Fruit fly (Drosophila melanogaster) whole organism, prepupa: Measurements from ENCODE around the gene CG11811.

Experiments used
- Blimp-1 ChIP-seq: fragments of 200-800 bp; sonication (Bioruptor generic); optimal IDR thresholded peaks from 3 replicates; lab custom pipeline; 2017; ENCODE audit warnings: missing biosample characterization, missing genetic modification characterization, mild to moderate bottlenecking, moderate library complexity, missing genetic modification reagents
- CG10631 ChIP-seq: fragments of 200-800 bp; sonication (Bioruptor generic); optimal IDR thresholded peaks from 2 replicates; lab custom pipeline; 2016; ENCODE audit warnings: missing biosample characterization, missing genetic modification characterization
- CG10669 ChIP-seq: fragments of 200-800 bp; sonication (Bioruptor generic); optimal IDR thresholded peaks from 3 replicates; lab custom pipeline; 2018; ENCODE audit warnings: missing biosample characterization, mild to moderate bottlenecking, missing genetic modification characterization, moderate library complexity
- CG11294 ChIP-seq: fragments of 200-800 bp; sonication (Bioruptor generic); IDR thresholded peaks from 2 replicates; pipeline ENCODE4 v1.3.6; 2022; ENCODE audit warnings: missing biosample characterization, missing genetic modification characterization
- CG11902 ChIP-seq: fragments of 200-800 bp; sonication (Bioruptor generic); optimal IDR thresholded peaks from 3 replicates; lab custom pipeline; 2016; ENCODE audit warnings: missing biosample characterization, missing genetic modification characterization
- CG15336 ChIP-seq: fragments of 200-800 bp; sonication (Bioruptor generic); IDR thresholded peaks from 2 replicates; pipeline ENCODE4 v1.3.6; 2022; ENCODE audit warnings: missing biosample characterization, missing genetic modification characterization
- CG1621 ChIP-seq: fragments of 200-800 bp; sonication (Bioruptor generic); optimal IDR thresholded peaks from 3 replicates; lab custom pipeline; 2018; ENCODE audit warnings: missing biosample characterization, mild to moderate bottlenecking, missing genetic modification characterization
- CG16779 ChIP-seq: fragments of 200-800 bp; sonication (Bioruptor generic); optimal IDR thresholded peaks from 3 replicates; lab custom pipeline; 2017; ENCODE audit warnings: missing biosample characterization, mild to moderate bottlenecking, missing genetic modification characterization
- CG3032 ChIP-seq: fragments of 200-800 bp; optimal IDR thresholded peaks from 2 replicates; lab custom pipeline; 2019; ENCODE audit warnings: missing biosample characterization, mild to moderate bottlenecking, missing genetic modification characterization, moderate library complexity
- CG31627 ChIP-seq: fragments of 200-800 bp; sonication (Bioruptor generic); optimal IDR thresholded peaks from 3 replicates; lab custom pipeline; 2016; ENCODE audit warnings: missing biosample characterization, missing genetic modification characterization
- CG32006 ChIP-seq: fragments of 200-800 bp; sonication (Bioruptor generic); optimal IDR thresholded peaks from 3 replicates; lab custom pipeline; 2017; ENCODE audit warnings: missing biosample characterization, mild to moderate bottlenecking, missing genetic modification characterization
- CG34406 ChIP-seq: fragments of 200-800 bp; sonication (Bioruptor generic); optimal IDR thresholded peaks from 3 replicates; lab custom pipeline; 2016; ENCODE audit warnings: missing biosample characterization, missing genetic modification characterization
- CG3919 ChIP-seq: fragments of 200-800 bp; sonication (Bioruptor generic); optimal IDR thresholded peaks from 3 replicates; lab custom pipeline; 2016; ENCODE audit warnings: missing biosample characterization, missing genetic modification characterization
- CG4318 ChIP-seq: fragments of 200-800 bp; sonication (Bioruptor generic); optimal IDR thresholded peaks from 3 replicates; lab custom pipeline; 2017; ENCODE audit warnings: missing biosample characterization, mild to moderate bottlenecking, missing genetic modification characterization
- CG6163 ChIP-seq: fragments of 200-800 bp; sonication (Bioruptor generic); IDR thresholded peaks from 3 replicates; pipeline ENCODE4 v1.3.6; 2022; ENCODE audit warnings: missing biosample characterization, missing genetic modification characterization
- CG6276 ChIP-seq: fragments of 200-800 bp; sonication (Bioruptor generic); optimal IDR thresholded peaks from 2 replicates; lab custom pipeline; 2017; ENCODE audit warnings: missing biosample characterization, mild to moderate bottlenecking, missing genetic modification characterization
- CG6792 ChIP-seq: fragments of 200-800 bp; sonication (Bioruptor generic); optimal IDR thresholded peaks from 3 replicates; lab custom pipeline; 2016; ENCODE audit warnings: missing biosample characterization, missing genetic modification characterization
- CG6854 ChIP-seq: fragments of 200-800 bp; sonication (Bioruptor generic); optimal IDR thresholded peaks from 2 replicates; lab custom pipeline; 2017; ENCODE audit warnings: missing biosample characterization, mild to moderate bottlenecking, missing genetic modification characterization
- CG8319 ChIP-seq: fragments of 200-800 bp; sonication (Bioruptor generic); optimal IDR thresholded peaks from 3 replicates; lab custom pipeline; 2016; ENCODE audit warnings: missing biosample characterization, missing genetic modification characterization
- CG8632 ChIP-seq: fragments of 200-800 bp; sonication (Bioruptor generic); optimal IDR thresholded peaks from 3 replicates; lab custom pipeline; 2016; ENCODE audit warnings: missing biosample characterization, missing genetic modification characterization
- Eip75B ChIP-seq: fragments of 200-800 bp; sonication (Bioruptor generic); optimal IDR thresholded peaks from 3 replicates; lab custom pipeline; 2016; ENCODE audit warnings: missing biosample characterization, missing genetic modification characterization
- Eip78C ChIP-seq: fragments of 200-800 bp; sonication (Bioruptor generic); peaks from one replicate; lab custom pipeline; 2016; ENCODE audit warnings: missing biosample characterization, missing genetic modification characterization
- Eip93F ChIP-seq: fragments of 200-800 bp; sonication (Bioruptor generic); optimal IDR thresholded peaks from 2 replicates; lab custom pipeline; 2016; ENCODE audit warnings: missing biosample characterization, mild to moderate bottlenecking, missing genetic modification characterization
- Ets96B ChIP-seq: fragments of 200-800 bp; optimal IDR thresholded peaks from 2 replicates; lab custom pipeline; 2019; ENCODE audit warnings: missing biosample characterization, mild to moderate bottlenecking, missing genetic modification characterization, moderate library complexity
- Gug ChIP-seq: fragments of 200-800 bp; sonication (Bioruptor generic); IDR thresholded peaks from 2 replicates; pipeline ENCODE4 v1.3.6; 2022; ENCODE audit warnings: missing biosample characterization, missing genetic modification characterization
- Hr38 ChIP-seq: sonication (Bioruptor generic); optimal IDR thresholded peaks from 2 replicates; lab custom pipeline; 2016; ENCODE audit warnings: missing biosample characterization, missing genetic modification characterization
- Hr4 ChIP-seq: fragments of 200-800 bp; sonication (Bioruptor generic); optimal IDR thresholded peaks from 3 replicates; lab custom pipeline; 2016; ENCODE audit warnings: missing biosample characterization, missing genetic modification characterization
- Lpt ChIP-seq: fragments of 200-800 bp; sonication (Bioruptor generic); optimal IDR thresholded peaks from 3 replicates; lab custom pipeline; 2016; ENCODE audit warnings: missing biosample characterization, missing genetic modification characterization
- OdsH ChIP-seq: fragments of 200-800 bp; sonication (Bioruptor generic); optimal IDR thresholded peaks from 3 replicates; lab custom pipeline; 2016; ENCODE audit warnings: missing biosample characterization, missing genetic modification characterization
- Sox102F ChIP-seq: fragments of 200-800 bp; sonication (Bioruptor generic); optimal IDR thresholded peaks from 2 replicates; lab custom pipeline; 2016; ENCODE audit warnings: missing biosample characterization, mild to moderate bottlenecking, missing genetic modification characterization
- Sox14 ChIP-seq: fragments of 200-800 bp; sonication (Bioruptor generic); optimal IDR thresholded peaks from 3 replicates; lab custom pipeline; 2016; ENCODE audit warnings: missing biosample characterization, missing genetic modification characterization
- achi ChIP-seq: fragments of 200-800 bp; sonication (Bioruptor generic); optimal IDR thresholded peaks from 3 replicates; lab custom pipeline; 2016; ENCODE audit warnings: missing biosample characterization, missing genetic modification characterization
- acj6 ChIP-seq: fragments of 200-800 bp; sonication (Bioruptor generic); optimal IDR thresholded peaks from 3 replicates; lab custom pipeline; 2016; ENCODE audit warnings: missing biosample characterization, missing genetic modification characterization
- cyc ChIP-seq: fragments of 200-800 bp; sonication (Bioruptor generic); optimal IDR thresholded peaks from 3 replicates; lab custom pipeline; 2016; ENCODE audit warnings: missing biosample characterization, missing genetic modification characterization
- dac ChIP-seq: fragments of 200-800 bp; sonication (Bioruptor generic); optimal IDR thresholded peaks from 2 replicates; lab custom pipeline; 2017; ENCODE audit warnings: missing biosample characterization, mild to moderate bottlenecking, missing genetic modification characterization
- dsx ChIP-seq: fragments of 200-800 bp; optimal IDR thresholded peaks from 3 replicates; lab custom pipeline; 2019; ENCODE audit warnings: missing biosample characterization, mild to moderate bottlenecking, missing genetic modification characterization, moderate library complexity; ENCODE audit not compliant: poor library complexity, severe bottlenecking
- fd59A ChIP-seq: fragments of 200-800 bp; sonication (Bioruptor generic); optimal IDR thresholded peaks from 2 replicates; lab custom pipeline; 2017; ENCODE audit warnings: missing biosample characterization, mild to moderate bottlenecking, missing genetic modification characterization, missing genetic modification reagents
- fd85E ChIP-seq: fragments of 200-800 bp; sonication (Bioruptor generic); optimal IDR thresholded peaks from 3 replicates; lab custom pipeline; 2016; ENCODE audit warnings: missing biosample characterization, missing genetic modification characterization
- fkh ChIP-seq: fragments of 200-800 bp; sonication (Bioruptor generic); optimal IDR thresholded peaks from 3 replicates; lab custom pipeline; 2017; ENCODE audit warnings: missing biosample characterization, mild to moderate bottlenecking, missing genetic modification characterization, moderate library complexity
- lz ChIP-seq: fragments of 200-800 bp; sonication (Bioruptor generic); optimal IDR thresholded peaks from 3 replicates; lab custom pipeline; 2016; ENCODE audit warnings: missing biosample characterization, missing genetic modification characterization
- net ChIP-seq: fragments of 200-800 bp; sonication (Bioruptor generic); optimal IDR thresholded peaks from 3 replicates; lab custom pipeline; 2016; ENCODE audit warnings: missing biosample characterization, missing genetic modification characterization
- pdm3 ChIP-seq: fragments of 200-800 bp; sonication (Bioruptor generic); optimal IDR thresholded peaks from 3 replicates; lab custom pipeline; 2016; ENCODE audit warnings: missing biosample characterization, missing genetic modification characterization
- salr ChIP-seq, 2 experiments: fragments of 200-800 bp; sonication (Bioruptor generic); optimal IDR thresholded peaks; 3 replicates each; lab custom pipeline; 2016 to 2018; ENCODE audit warnings: missing biosample characterization in 2 of 2, missing genetic modification characterization in 2 of 2, mild to moderate bottlenecking in 1 of 2
- spab ChIP-seq: fragments of 200-800 bp; sonication (Bioruptor generic); optimal IDR thresholded peaks from 2 replicates; lab custom pipeline; 2017; ENCODE audit warnings: missing biosample characterization, mild to moderate bottlenecking, missing genetic modification characterization, missing genetic modification reagents
- svp ChIP-seq: fragments of 200-800 bp; sonication (Bioruptor generic); peaks from one replicate; lab custom pipeline; 2016; ENCODE audit warnings: missing biosample characterization, missing genetic modification characterization
- topi ChIP-seq: fragments of 200-800 bp; sonication (Bioruptor generic); optimal IDR thresholded peaks from 3 replicates; lab custom pipeline; 2016; ENCODE audit warnings: missing biosample characterization, missing genetic modification characterization
- vri ChIP-seq: fragments of 200-800 bp; sonication (Bioruptor generic); optimal IDR thresholded peaks from 3 replicates; lab custom pipeline; 2016; ENCODE audit warnings: missing biosample characterization, mild to moderate bottlenecking, missing genetic modification characterization

The CG11811 gene

dm6 chr3L:10735095-10735494, 44.3 kb downstream of the CG11811 start (continued):
- TF ChIP-seq lz, result no peak
- TF ChIP-seq CG6854 (GFP tag; lab: Kevin White, UChicago), result no peak
- peak; percentile 25 for TF ChIP-seq CG6276 (GFP tag; lab: Kevin White, UChicago)
- peak; percentile 60 for TF ChIP-seq OdsH (GFP tag; lab: Kevin White, UChicago)
- TF ChIP-seq net (GFP tag; lab: Kevin White, UChicago), result peak; percentile 11
- TF ChIP-seq CG15336 (GFP tag; lab: Robert Waterston, UW), result peak; percentile 71
- TF ChIP-seq CG10631, result peak; percentile 40
- TF ChIP-seq CG34406 (GFP tag; lab: Kevin White, UChicago), result peak; percentile 2
- TF ChIP-seq pdm3, result peak; percentile 60
- TF ChIP-seq CG3919 (GFP tag; lab: Kevin White, UChicago), result no peak
- TF ChIP-seq CG4318, result peak; percentile 44
- peak; percentile 20 for TF ChIP-seq CG8632
- TF ChIP-seq topi (GFP tag; lab: Kevin White, UChicago), result peak; percentile 30
- TF ChIP-seq salr (GFP tag; optimal IDR thresholded peaks at IDR 0.05; lab: Kevin White, UChicago), result peak; percentile 1 to 61
- peak; percentile 42 for TF ChIP-seq svp (GFP tag; lab: Kevin White, UChicago)
- peak; percentile 24 for TF ChIP-seq achi (GFP tag; lab: Kevin White, UChicago)
- peak; percentile 26 for TF ChIP-seq spab (GFP tag; lab: Kevin White, UChicago)
- peak; percentile 32 for TF ChIP-seq acj6
- TF ChIP-seq Gug, result peak; percentile 44
- TF ChIP-seq CG31627, result peak; percentile 56
- no peak for TF ChIP-seq Hr38 (GFP tag; lab: Kevin White, UChicago)
- peak; percentile 43 for TF ChIP-seq Sox14 (GFP tag; lab: Kevin White, UChicago)
- TF ChIP-seq CG6792 (GFP tag; lab: Kevin White, UChicago), result peak; percentile 6
- TF ChIP-seq fd85E (GFP tag; lab: Kevin White, UChicago), result no peak
- TF ChIP-seq CG32006, result peak; percentile 76
- TF ChIP-seq, all 60 proteins: peak for 32

dm6 chr3L:10736483-10737122, 45.8 kb downstream of the CG11811 start:
- no peak for TF ChIP-seq CG16779 (tag; lab: Kevin White, UChicago)
- no peak for TF ChIP-seq Ets96B
- peak; percentile 60 for TF ChIP-seq Hr4 (GFP tag; lab: Kevin White, UChicago)
- TF ChIP-seq pdm3, result peak; percentile 38
- peak; percentile 18 for TF ChIP-seq CG6792 (GFP tag; lab: Kevin White, UChicago)
- TF ChIP-seq CG10631, result peak; percentile 61
- TF ChIP-seq CG6276 (GFP tag; lab: Kevin White, UChicago), result peak; percentile 11
- TF ChIP-seq topi (GFP tag; lab: Kevin White, UChicago), result peak; percentile 9
- TF ChIP-seq Sox102F (GFP tag; lab: Kevin White, UChicago), result no peak
- no peak; the same call in 1 of the 3 replicates for TF ChIP-seq CG6163 (GFP tag; lab: Robert Waterston, UW)
- TF ChIP-seq cyc (GFP tag; lab: Kevin White, UChicago), result peak; percentile 19
- peak; percentile 13 for TF ChIP-seq CG4318
- TF ChIP-seq CG3032, result peak; percentile 16
- TF ChIP-seq Eip78C, result peak; percentile 86
- TF ChIP-seq dac (GFP tag; lab: Kevin White, UChicago), result no peak
- no peak for TF ChIP-seq CG1621
- TF ChIP-seq net (GFP tag; lab: Kevin White, UChicago), result peak; percentile 3
- TF ChIP-seq Lpt, result no peak
- peak; percentile 25 for TF ChIP-seq CG34406 (GFP tag; lab: Kevin White, UChicago)
- TF ChIP-seq spab (GFP tag; lab: Kevin White, UChicago), result no peak
- TF ChIP-seq Blimp-1 (GFP tag; lab: Kevin White, UChicago), result no peak
- no peak for TF ChIP-seq fd59A
- peak; percentile 13 for TF ChIP-seq CG10669 (GFP tag; lab: Kevin White, UChicago)
- TF ChIP-seq Hr38 (GFP tag; lab: Kevin White, UChicago), result no peak
- no peak for TF ChIP-seq CG11902 (GFP tag; lab: Kevin White, UChicago)
- no peak for TF ChIP-seq CG11294
- TF ChIP-seq Eip75B (GFP tag; lab: Kevin White, UChicago), result peak; percentile 51
- TF ChIP-seq Gug, result no peak
- peak; percentile 7 for TF ChIP-seq Sox14 (GFP tag; lab: Kevin White, UChicago)
- TF ChIP-seq vri (GFP tag; lab: Kevin White, UChicago), result no peak
- TF ChIP-seq dsx (GFP tag; lab: Kevin White, UChicago), result no peak
- no peak for TF ChIP-seq CG31627
- TF ChIP-seq CG8319 (GFP tag; lab: Kevin White, UChicago), result no peak
- peak; percentile 17 for TF ChIP-seq acj6
- no peak for TF ChIP-seq Eip93F
- TF ChIP-seq fkh (GFP tag; lab: Kevin White, UChicago), result no peak
- no peak; the same call in 1 of the 2 replicates for TF ChIP-seq CG15336 (GFP tag; lab: Robert Waterston, UW)
- TF ChIP-seq fd85E (GFP tag; lab: Kevin White, UChicago), result peak; percentile 45
- peak in 1 of 2 experiments; percentile 52 for TF ChIP-seq salr (GFP tag; optimal IDR thresholded peaks at IDR 0.05; lab: Kevin White, UChicago)
